Fruit fly (Drosophila melanogaster) whole organism, embryonic: Measurements from ENCODE around the gene CG4393.

Experiments used
- Awh ChIP-seq: fragments of 200-800 bp; sonication (Bioruptor generic); IDR thresholded peaks from 2 replicates; pipeline ENCODE4, ENCODE4 v1.3.6; 2022; ENCODE audit warnings: missing biosample characterization, missing genetic modification characterization
- B-H2 ChIP-seq: fragments of 200-800 bp; sonication (Bioruptor generic); optimal IDR thresholded peaks from 2 replicates; lab custom pipeline; 2018; ENCODE audit warnings: missing biosample characterization, mild to moderate bottlenecking, missing genetic modification characterization
- CG10543 ChIP-seq: fragments of 200-800 bp; sonication (Bioruptor generic); optimal IDR thresholded peaks from 3 replicates; lab custom pipeline; 2017; ENCODE audit warnings: missing biosample characterization, mild to moderate bottlenecking, missing genetic modification characterization, moderate library complexity
- CG11695 ChIP-seq: fragments of 200-800 bp; sonication (Bioruptor generic); IDR thresholded peaks from 3 replicates; pipeline ENCODE4 v1.3.6; 2022; ENCODE audit warnings: missing biosample characterization, missing genetic modification characterization
- CG1529 ChIP-seq: fragments of 200-800 bp; sonication (Bioruptor generic); optimal IDR thresholded peaks from 3 replicates; lab custom pipeline; 2018; ENCODE audit warnings: missing biosample characterization, missing genetic modification characterization
- CG15696 ChIP-seq: fragments of 200-800 bp; sonication (Bioruptor generic); optimal IDR thresholded peaks from 2 replicates; lab custom pipeline; 2019; ENCODE audit warnings: missing biosample characterization, mild to moderate bottlenecking, missing genetic modification characterization, moderate library complexity
- CG18262 ChIP-seq: fragments of 200-800 bp; optimal IDR thresholded peaks from 3 replicates; lab custom pipeline; 2019; ENCODE audit warnings: missing biosample characterization, mild to moderate bottlenecking, missing genetic modification characterization, moderate library complexity
- CG2889 ChIP-seq: fragments of 200-800 bp; sonication (Bioruptor generic); IDR thresholded peaks from 3 replicates; pipeline ENCODE4 v1.3.6; 2022; ENCODE audit warnings: missing biosample characterization, missing genetic modification characterization
- CG30403 ChIP-seq: fragments of 200-800 bp; sonication (Bioruptor generic); optimal IDR thresholded peaks from 3 replicates; lab custom pipeline; 2016; ENCODE audit warnings: missing biosample characterization, missing genetic modification characterization
- CG33213 ChIP-seq: fragments of 200-800 bp; sonication (Bioruptor generic); optimal IDR thresholded peaks from 3 replicates; lab custom pipeline; 2016; ENCODE audit warnings: missing biosample characterization, missing genetic modification characterization
- CG3847 ChIP-seq: fragments of 200-800 bp; sonication (Bioruptor generic); IDR thresholded peaks from 2 replicates; pipeline ENCODE4 v1.3.6; 2022; ENCODE audit warnings: missing biosample characterization, missing genetic modification characterization
- CG4820 ChIP-seq: fragments of 200-800 bp; sonication (Bioruptor generic); optimal IDR thresholded peaks from 3 replicates; lab custom pipeline; 2016; ENCODE audit warnings: missing biosample characterization, missing genetic modification characterization
- CG6683 ChIP-seq: fragments of 200-800 bp; sonication (Bioruptor generic); optimal IDR thresholded peaks from 2 replicates; lab custom pipeline; 2017; ENCODE audit warnings: missing biosample characterization, mild to moderate bottlenecking, missing genetic modification characterization, missing genetic modification reagents
- CG7987 ChIP-seq: fragments of 200-800 bp; sonication (Bioruptor generic); optimal IDR thresholded peaks from 2 replicates; lab custom pipeline; 2018; ENCODE audit warnings: missing biosample characterization, mild to moderate bottlenecking, missing genetic modification characterization, moderate library complexity
- Fer2 ChIP-seq: fragments of 200-800 bp; sonication (Bioruptor generic); optimal IDR thresholded peaks from 2 replicates; lab custom pipeline; 2018; ENCODE audit warnings: missing biosample characterization, mild to moderate bottlenecking, missing genetic modification characterization, moderate library complexity
- HLH3B ChIP-seq: fragments of 200-800 bp; sonication (Bioruptor generic); IDR thresholded peaks from 2 replicates; pipeline ENCODE4 v1.3.6; 2022; ENCODE audit warnings: missing biosample characterization, missing genetic modification characterization
- HLH4C ChIP-seq: fragments of 200-800 bp; sonication (Bioruptor generic); IDR thresholded peaks from 3 replicates; pipeline ENCODE4 v1.3.6; 2022; ENCODE audit warnings: missing biosample characterization, missing genetic modification characterization; ENCODE audit not compliant: partially characterized antibody
- Neu2 ChIP-seq: fragments of 200-800 bp; sonication (Bioruptor generic); optimal IDR thresholded peaks from 3 replicates; lab custom pipeline; 2016; ENCODE audit warnings: missing biosample characterization, missing genetic modification characterization, borderline replicate concordance
- Oaz ChIP-seq: fragments of 200-800 bp; sonication (Bioruptor generic); IDR thresholded peaks from 2 replicates; pipeline ENCODE4 v1.3.6; 2022; ENCODE audit warnings: missing biosample characterization, missing genetic modification characterization
- ac ChIP-seq: fragments of 200-800 bp; sonication (Bioruptor generic); optimal IDR thresholded peaks from 3 replicates; lab custom pipeline; 2017; ENCODE audit warnings: missing biosample characterization, mild to moderate bottlenecking, missing genetic modification characterization
- al ChIP-seq: fragments of 200-800 bp; sonication (Bioruptor generic); IDR thresholded peaks from 2 replicates; pipeline ENCODE4 v1.3.6; 2022; ENCODE audit warnings: missing biosample characterization, missing genetic modification characterization
- amos ChIP-seq: fragments of 200-800 bp; sonication (Bioruptor generic); IDR thresholded peaks from 2 replicates; pipeline ENCODE4 v1.3.6; 2022; ENCODE audit warnings: missing biosample characterization, missing genetic modification characterization; ENCODE audit not compliant: partially characterized antibody
- aop ChIP-seq: fragments of 200-800 bp; sonication (Bioruptor generic); IDR thresholded peaks from 2 replicates; pipeline ENCODE4 v1.3.6; 2022; ENCODE audit warnings: missing biosample characterization, missing genetic modification characterization
- disco-r ChIP-seq: fragments of 200-800 bp; sonication (Bioruptor generic); optimal IDR thresholded peaks from 2 replicates; lab custom pipeline; 2016; ENCODE audit warnings: missing biosample characterization, missing genetic modification characterization
- esg ChIP-seq: fragments of 200-800 bp; sonication (Bioruptor generic); conservative IDR thresholded peaks from 2 replicates; pipeline ENCODE4 v1.3.6; 2022; ENCODE audit warnings: missing biosample characterization, missing genetic modification characterization
- exex ChIP-seq: fragments of 200-800 bp; sonication (Bioruptor generic); optimal IDR thresholded peaks from 4 replicates; lab custom pipeline; 2018; ENCODE audit warnings: missing biosample characterization, mild to moderate bottlenecking, missing genetic modification characterization, moderate library complexity
- fd102C ChIP-seq: fragments of 200-800 bp; sonication (Bioruptor generic); optimal IDR thresholded peaks from 2 replicates; lab custom pipeline; 2018; ENCODE audit warnings: missing biosample characterization, mild to moderate bottlenecking, missing genetic modification characterization, moderate library complexity
- fd64A ChIP-seq: fragments of 200-800 bp; sonication (Bioruptor generic); optimal IDR thresholded peaks from 3 replicates; lab custom pipeline; 2018; ENCODE audit warnings: missing biosample characterization, mild to moderate bottlenecking, missing genetic modification characterization
- gem ChIP-seq: fragments of 200-800 bp; sonication (Bioruptor generic); optimal IDR thresholded peaks from 2 replicates; lab custom pipeline; 2019; ENCODE audit warnings: missing biosample characterization, mild to moderate bottlenecking, missing genetic modification characterization, moderate library complexity
- gsb-n ChIP-seq: fragments of 200-800 bp; sonication (Bioruptor generic); optimal IDR thresholded peaks from 3 replicates; lab custom pipeline; 2018; ENCODE audit warnings: missing biosample characterization, mild to moderate bottlenecking, missing genetic modification characterization
- hth ChIP-seq: fragments of >200 bp; optimal IDR thresholded peaks from 2 replicates; lab custom pipeline; 2017; ENCODE audit warnings: inconsistent platforms
- ind ChIP-seq: fragments of 200-800 bp; sonication (Bioruptor generic); optimal IDR thresholded peaks from 3 replicates; lab custom pipeline; 2016; ENCODE audit warnings: missing biosample characterization, missing genetic modification characterization
- lmd ChIP-seq: fragments of 200-800 bp; sonication (Bioruptor generic); IDR thresholded peaks from 2 replicates; pipeline ENCODE4 v1.3.6; 2022; ENCODE audit warnings: missing biosample characterization, missing genetic modification characterization
- mam ChIP-seq: fragments of 200-800 bp; sonication (Bioruptor generic); optimal IDR thresholded peaks from 3 replicates; lab custom pipeline; 2016; ENCODE audit warnings: missing biosample characterization, missing genetic modification characterization
- mld ChIP-seq: fragments of 200-800 bp; sonication (Bioruptor generic); IDR thresholded peaks from 3 replicates; pipeline ENCODE4 v1.3.6; 2022; ENCODE audit warnings: missing biosample characterization, missing genetic modification characterization; ENCODE audit not compliant: partially characterized antibody
- oc ChIP-seq: fragments of 200-800 bp; sonication (Bioruptor generic); optimal IDR thresholded peaks from 2 replicates; lab custom pipeline; 2018; ENCODE audit warnings: missing biosample characterization, mild to moderate bottlenecking, missing genetic modification characterization, moderate library complexity
- pan ChIP-seq, 4 experiments: fragments of >200 bp in 3 of 4; fragments of 200-800 bp in 1 of 4; sonication (Bioruptor generic) in 1 of 4; optimal IDR thresholded peaks in 3 of 4; IDR thresholded peaks in 1 of 4; 2 replicates each; pipeline versions ENCODE4 v1.3.6 to Lab custom; 2017 to 2022; ENCODE audit warnings: missing biosample characterization in 2 of 4, missing genetic modification characterization in 2 of 4, mixed read lengths in 1 of 4
- pum ChIP-seq: fragments of 200-800 bp; sonication (Bioruptor generic); optimal IDR thresholded peaks from 2 replicates; lab custom pipeline; 2016; ENCODE audit warnings: missing biosample characterization, missing genetic modification characterization
- ro ChIP-seq: fragments of 200-800 bp; sonication (Bioruptor generic); IDR thresholded peaks from 2 replicates; pipeline ENCODE4 v1.3.6; 2022; ENCODE audit warnings: missing biosample characterization, missing genetic modification characterization
- sc ChIP-seq, 3 experiments: fragments of >200 bp in 2 of 3; fragments of 200-800 bp in 1 of 3; sonication (Bioruptor generic) in 1 of 3; optimal IDR thresholded peaks; 2 replicates in 2 of 3; 3 replicates in 1 of 3; lab custom pipeline; 2017; ENCODE audit warnings: mild to moderate bottlenecking in 1 of 3, missing biosample characterization in 1 of 3, missing genetic modification characterization in 1 of 3, missing genetic modification reagents in 1 of 3
- sd ChIP-seq: fragments of 200-800 bp; sonication (Bioruptor generic); optimal IDR thresholded peaks from 3 replicates; lab custom pipeline; 2018; ENCODE audit warnings: missing biosample characterization, mild to moderate bottlenecking, missing genetic modification characterization, moderate library complexity
- sisA ChIP-seq: fragments of 200-800 bp; sonication (Bioruptor generic); IDR thresholded peaks from 2 replicates; pipeline ENCODE4 v1.3.6; 2022; ENCODE audit warnings: missing biosample characterization, missing genetic modification characterization
- sug ChIP-seq: fragments of 200-800 bp; optimal IDR thresholded peaks from 2 replicates; lab custom pipeline; 2019; ENCODE audit warnings: missing biosample characterization, mild to moderate bottlenecking, missing genetic modification characterization, moderate library complexity
- tgo ChIP-seq: fragments of 200-800 bp; sonication (Bioruptor generic); IDR thresholded peaks from 3 replicates; pipeline ENCODE4 v1.3.6; 2022; ENCODE audit warnings: missing biosample characterization, missing genetic modification characterization
- toy ChIP-seq: fragments of 200-800 bp; sonication (Bioruptor generic); IDR thresholded peaks from 2 replicates; pipeline ENCODE4 v1.3.6; 2022; ENCODE audit warnings: missing biosample characterization, missing genetic modification characterization
- zen2 ChIP-seq: fragments of 200-800 bp; sonication (Bioruptor generic); IDR thresholded peaks from 3 replicates; pipeline ENCODE4 v1.3.6; 2022; ENCODE audit warnings: missing biosample characterization, missing genetic modification characterization; ENCODE audit not compliant: partially characterized antibody
- zfh1 ChIP-seq: fragments of 200-800 bp; sonication (Bioruptor generic); IDR thresholded peaks from 3 replicates; pipeline ENCODE4 v1.3.6; 2022; ENCODE audit warnings: missing biosample characterization, missing genetic modification characterization

The CG4393 gene

DNA sequence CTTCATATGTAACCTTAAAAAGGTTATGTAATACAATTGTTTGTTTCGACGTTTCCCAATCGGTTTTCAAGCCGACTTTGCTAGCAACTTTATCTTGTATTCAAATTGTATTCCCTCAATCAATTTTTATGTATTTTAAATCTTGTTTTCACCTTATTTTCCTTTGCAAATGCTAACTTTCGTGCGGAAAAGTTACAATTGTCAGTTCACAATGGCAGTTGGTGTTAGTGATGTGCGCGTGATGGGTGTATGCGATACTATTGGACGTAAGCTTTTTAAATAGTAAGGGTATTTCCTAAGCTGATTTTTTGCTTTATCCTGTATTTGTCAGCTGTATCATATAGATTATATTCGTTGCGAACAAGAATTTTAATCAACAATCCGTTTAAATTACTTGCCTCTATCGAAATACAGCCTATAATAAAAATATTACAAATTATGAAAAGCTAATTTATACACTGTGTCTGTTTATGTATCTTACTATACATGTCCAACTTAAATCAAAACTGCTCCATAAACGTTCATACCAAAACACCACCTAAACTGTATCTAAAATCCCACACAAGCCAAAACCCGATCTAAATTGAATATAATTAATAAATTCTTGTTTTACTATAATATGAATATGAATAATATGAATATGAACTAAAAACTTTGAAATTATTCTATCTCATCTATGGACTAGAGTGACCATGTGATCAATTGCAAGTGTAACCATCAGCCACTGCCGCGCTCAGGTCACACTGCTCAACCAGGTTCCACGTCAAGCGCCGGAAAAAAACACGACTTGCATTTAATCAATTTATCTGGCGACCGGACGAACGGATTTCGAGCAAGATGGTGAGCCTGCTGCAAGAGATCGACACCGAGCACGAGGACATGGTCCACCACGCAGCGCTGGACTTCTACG lies 28.5 kb downstream of the CG4393 start, which contains the start of the genes ATPsynCF6 and Sec13 (continued):
- TF ChIP-seq CG7987 (GFP tag; lab: Kevin White, UChicago) (no peak), CG10543 (GFP tag; lab: Kevin White, UChicago) (peak; percentile 73), esg (GFP tag; lab: Robert Waterston, UW) (peak; percentile 62; the same call in 1 of the 2 replicates), CG30403 (GFP tag; lab: Kevin White, UChicago) (peak; percentile 69), ac (GFP tag; lab: Kevin White, UChicago) (no peak), fd64A (GFP tag; lab: Kevin White, UChicago) (no peak), lmd (peak; percentile 66), hth (lab: Kevin White, UChicago) (no peak), CG1529 (GFP tag; lab: Kevin White, UChicago) (no peak), Fer2 (peak; percentile 46), CG4820 (GFP tag; lab: Kevin White, UChicago) (peak; percentile 71), mam (GFP tag; lab: Kevin White, UChicago) (peak; percentile 39), fd102C (GFP tag; lab: Kevin White, UChicago) (no peak), exex (tag; lab: Kevin White, UChicago) (peak; percentile 37), pan (optimal IDR thresholded peaks at IDR 0.05; lab: Kevin White, UChicago) (no peak), pan (GFP tag; optimal IDR thresholded peaks at IDR 0.05 in 1 of 2, IDR thresholded peaks at IDR 0.05 in 1 of 2) (peak in 1 of 2 experiments; percentile 74), CG15696 (tag; lab: Kevin White, UChicago) (peak; percentile 55), tgo (GFP tag; lab: Robert Waterston, UW) (peak; percentile 65), B-H2 (GFP tag; lab: Kevin White, UChicago) (no peak), oc (no peak), disco-r (GFP tag; lab: Kevin White, UChicago) (peak; percentile 13), Awh (peak; percentile 30; the same call in 1 of the 2 replicates), zfh1 (peak; percentile 59; the same call in 2 of the 3 replicates), zen2 (peak; percentile 78), mld (GFP tag; lab: Robert Waterston, UW) (peak; percentile 86), ro (GFP tag; lab: Robert Waterston, UW) (no peak), CG33213 (peak; percentile 20), aop (GFP tag; lab: Robert Waterston, UW) (no peak), pum (peak; percentile 1), sisA (GFP tag; lab: Robert Waterston, UW) (peak; percentile 47), Neu2 (GFP tag; lab: Kevin White, UChicago) (no peak), CG6683 (GFP tag; lab: Kevin White, UChicago) (no peak), gsb-n (tag; lab: Kevin White, UChicago) (peak; percentile 19), al (peak; percentile 42; the same call in 1 of the 2 replicates), Oaz (GFP tag; lab: Robert Waterston, UW) (peak; percentile 47; the same call in 1 of the 2 replicates), sc (optimal IDR thresholded peaks at IDR 0.05; lab: Kevin White, UChicago) (no peak), sc (GFP tag; optimal IDR thresholded peaks at IDR 0.05; lab: Kevin White, UChicago) (no peak), CG18262 (tag; lab: Kevin White, UChicago) (peak; percentile 44), HLH4C (peak; percentile 82), sug (tag; lab: Kevin White, UChicago) (peak; percentile 50), gem (tag; lab: Kevin White, UChicago) (peak; percentile 71), ind (GFP tag; lab: Kevin White, UChicago) (peak; percentile 66), toy (GFP tag; lab: Robert Waterston, UW) (0 out of 2 replicates have a peak, but pooled peaks have one; percentile 10), HLH3B (GFP tag; lab: Robert Waterston, UW) (0 out of 2 replicates have a peak, but pooled peaks have one; percentile 29), amos (GFP tag; lab: Robert Waterston, UW) (peak; percentile 96), CG11695 (0 out of 3 replicates have a peak, but pooled peaks have one; percentile 54), CG3847 (peak; percentile 34; the same call in 1 of the 2 replicates), CG2889 (0 out of 3 replicates have a peak, but pooled peaks have one; percentile 9), sd (no peak)
